Fruit fly (Drosophila melanogaster) whole organism, embryonic: ENCODE measurements around the gene CG14207.

ENCODE experiments used
- Antp ChIP-seq: fragments of 200-800 bp; sonication (Bioruptor generic); optimal IDR thresholded peaks from 3 replicates; lab custom pipeline; 2016; ENCODE audit warnings: missing biosample characterization, missing genetic modification characterization
- Atf3 ChIP-seq: fragments of 200-800 bp; sonication (Bioruptor generic); optimal IDR thresholded peaks from 3 replicates; lab custom pipeline; 2016; ENCODE audit warnings: missing biosample characterization, missing genetic modification characterization
- CG1024 ChIP-seq: fragments of 200-800 bp; sonication (Bioruptor generic); IDR thresholded peaks from 2 replicates; pipeline ENCODE4 v1.3.6; 2022; ENCODE audit warnings: missing biosample characterization, missing genetic modification characterization
- CG10267 ChIP-seq: fragments of 200-800 bp; sonication (Bioruptor generic); optimal IDR thresholded peaks from 2 replicates; lab custom pipeline; 2018; ENCODE audit warnings: missing biosample characterization, mild to moderate bottlenecking, missing genetic modification characterization, moderate library complexity
- CG10959 ChIP-seq: fragments of 200-800 bp; sonication (Bioruptor generic); IDR thresholded peaks from 2 replicates; pipeline ENCODE4 v1.3.6; 2022; ENCODE audit warnings: missing biosample characterization, missing genetic modification characterization
- CG11093 ChIP-seq: fragments of 200-800 bp; sonication (Bioruptor generic); IDR thresholded peaks from 3 replicates; pipeline ENCODE4 v1.3.6; 2022; ENCODE audit warnings: missing biosample characterization, missing genetic modification characterization
- CG12659 ChIP-seq: fragments of 200-800 bp; sonication (Bioruptor generic); optimal IDR thresholded peaks from 3 replicates; lab custom pipeline; 2017; ENCODE audit warnings: mild to moderate bottlenecking, missing biosample characterization, missing genetic modification reagents, missing genetic modification characterization
- CG14710 ChIP-seq: fragments of 200-800 bp; sonication (Bioruptor generic); optimal IDR thresholded peaks from 3 replicates; lab custom pipeline; 2019; ENCODE audit warnings: missing biosample characterization, mild to moderate bottlenecking, missing genetic modification characterization, moderate library complexity
- CG14860 ChIP-seq: fragments of 200-800 bp; sonication (Bioruptor generic); IDR thresholded peaks from 3 replicates; pipeline ENCODE4 v1.3.6; 2022; ENCODE audit warnings: missing biosample characterization, missing genetic modification characterization; ENCODE audit not compliant: partially characterized antibody
- CG15011 ChIP-seq: fragments of 200-800 bp; sonication (Bioruptor generic); optimal IDR thresholded peaks from 3 replicates; lab custom pipeline; 2018; ENCODE audit warnings: missing biosample characterization, mild to moderate bottlenecking, missing genetic modification characterization
- CG1602 ChIP-seq: fragments of 200-800 bp; sonication (Bioruptor generic); optimal IDR thresholded peaks from 3 replicates; lab custom pipeline; 2016; ENCODE audit warnings: missing biosample characterization, missing genetic modification characterization
- CG17328 ChIP-seq: fragments of 200-800 bp; sonication (Bioruptor generic); IDR thresholded peaks from 2 replicates; pipeline ENCODE4 v1.3.6; 2022; ENCODE audit warnings: missing biosample characterization, missing genetic modification characterization
- CG17361 ChIP-seq: fragments of 200-800 bp; sonication (Bioruptor generic); IDR thresholded peaks from 3 replicates; pipeline ENCODE4 v1.3.6; 2022; ENCODE audit warnings: missing biosample characterization, missing genetic modification characterization
- CG32532 ChIP-seq: fragments of 200-800 bp; sonication (Bioruptor generic); IDR thresholded peaks from 2 replicates; pipeline ENCODE4 v1.3.6; 2022; ENCODE audit warnings: missing biosample characterization, missing genetic modification characterization
- CG4730 ChIP-seq: fragments of 200-800 bp; sonication (Bioruptor generic); IDR thresholded peaks from 2 replicates; pipeline ENCODE4 v1.3.6; 2022; ENCODE audit warnings: missing biosample characterization, missing genetic modification characterization
- CG6683 ChIP-seq: fragments of 200-800 bp; sonication (Bioruptor generic); optimal IDR thresholded peaks from 2 replicates; lab custom pipeline; 2017; ENCODE audit warnings: missing biosample characterization, mild to moderate bottlenecking, missing genetic modification characterization, missing genetic modification reagents
- CG7372 ChIP-seq: fragments of 200-800 bp; sonication (Bioruptor generic); IDR thresholded peaks from 2 replicates; pipeline ENCODE4 v1.3.6; 2022; ENCODE audit warnings: missing biosample characterization, missing genetic modification characterization
- CG7928 ChIP-seq: fragments of 200-800 bp; sonication (Bioruptor generic); optimal IDR thresholded peaks from 2 replicates; lab custom pipeline; 2017; ENCODE audit warnings: missing biosample characterization, mild to moderate bottlenecking, missing genetic modification characterization
- Deaf1 ChIP-seq: fragments of 200-800 bp; optimal IDR thresholded peaks from 3 replicates; lab custom pipeline; 2019; ENCODE audit warnings: missing biosample characterization, mild to moderate bottlenecking, missing genetic modification characterization, moderate library complexity
- Dfd ChIP-seq, 2 experiments: fragments of >200 bp; optimal IDR thresholded peaks; 2 replicates each; lab custom pipeline; 2017; ENCODE audit warnings: missing biosample characterization in 2 of 2, missing genetic modification characterization in 2 of 2
- Gsc ChIP-seq: fragments of 200-800 bp; sonication (Bioruptor generic); IDR thresholded peaks from 2 replicates; pipeline ENCODE4 v1.3.6; 2022; ENCODE audit warnings: missing biosample characterization, missing genetic modification characterization
- Oaz ChIP-seq: fragments of 200-800 bp; sonication (Bioruptor generic); IDR thresholded peaks from 2 replicates; pipeline ENCODE4 v1.3.6; 2022; ENCODE audit warnings: missing biosample characterization, missing genetic modification characterization
- Opbp ChIP-seq: fragments of 200-800 bp; sonication (Bioruptor generic); IDR thresholded peaks from 3 replicates; pipeline ENCODE4 v1.3.6; 2022; ENCODE audit warnings: missing biosample characterization, missing genetic modification characterization; ENCODE audit not compliant: partially characterized antibody
- Pdp1 ChIP-seq, 2 experiments: fragments of 200-800 bp; sonication (Bioruptor generic); optimal IDR thresholded peaks; 3 replicates each; lab custom pipeline; 2016; ENCODE audit warnings: missing biosample characterization in 2 of 2, missing genetic modification characterization in 2 of 2, mild to moderate bottlenecking in 1 of 2, moderate library complexity in 1 of 2
- Ravus ChIP-seq: fragments of 200-800 bp; sonication (Bioruptor generic); IDR thresholded peaks from 2 replicates; pipeline ENCODE4 v1.3.6; 2022; ENCODE audit warnings: missing biosample characterization, missing genetic modification characterization
- Rfx ChIP-seq: fragments of 200-800 bp; sonication (Bioruptor generic); IDR thresholded peaks from 2 replicates; pipeline ENCODE4 v1.3.6; 2022; ENCODE audit warnings: missing biosample characterization, missing genetic modification characterization
- Side ChIP-seq: fragments of 200-800 bp; sonication (Bioruptor generic); optimal IDR thresholded peaks from 2 replicates; lab custom pipeline; 2016; ENCODE audit warnings: missing biosample characterization, missing genetic modification characterization
- Sry-δ ChIP-seq: fragments of 200-800 bp; sonication (Bioruptor generic); optimal IDR thresholded peaks from 2 replicates; lab custom pipeline; 2016; ENCODE audit warnings: missing biosample characterization, missing genetic modification characterization
- Tbp ChIP-seq: fragments of >200 bp; optimal IDR thresholded peaks from 2 replicates; lab custom pipeline; 2018; ENCODE audit warnings: missing biosample characterization, missing genetic modification characterization
- Vsx1 ChIP-seq: fragments of 200-800 bp; sonication (Bioruptor generic); optimal IDR thresholded peaks from 2 replicates; lab custom pipeline; 2017; ENCODE audit warnings: missing biosample characterization, mild to moderate bottlenecking, missing genetic modification characterization, missing genetic modification reagents
- abd-A ChIP-seq: fragments of 200-800 bp; sonication (Bioruptor generic); optimal IDR thresholded peaks from 3 replicates; lab custom pipeline; 2019; ENCODE audit warnings: missing biosample characterization, mild to moderate bottlenecking, missing genetic modification characterization, moderate library complexity
- ato ChIP-seq: fragments of 200-800 bp; sonication (Bioruptor generic); IDR thresholded peaks from 2 replicates; pipeline ENCODE4 v1.3.6; 2022; ENCODE audit warnings: missing biosample characterization, missing genetic modification characterization; ENCODE audit not compliant: partially characterized antibody
- bcd ChIP-seq: fragments of 200-800 bp; sonication (Bioruptor generic); optimal IDR thresholded peaks from 2 replicates; lab custom pipeline; 2017; ENCODE audit warnings: missing biosample characterization, mild to moderate bottlenecking, missing genetic modification characterization
- cato ChIP-seq: fragments of 200-800 bp; sonication (Bioruptor generic); optimal IDR thresholded peaks from 2 replicates; lab custom pipeline; 2016; ENCODE audit warnings: missing biosample characterization, missing genetic modification characterization, borderline replicate concordance
- caup ChIP-seq: fragments of 200-800 bp; sonication (Bioruptor generic); optimal IDR thresholded peaks from 3 replicates; lab custom pipeline; 2017; ENCODE audit warnings: missing biosample characterization, mild to moderate bottlenecking, missing genetic modification characterization, moderate library complexity; ENCODE audit not compliant: severe bottlenecking
- crp ChIP-seq, 2 experiments: fragments of 200-800 bp; sonication (Bioruptor generic); optimal IDR thresholded peaks; 2 replicates in 1 of 2; 3 replicates in 1 of 2; lab custom pipeline; 2017; ENCODE audit warnings: missing biosample characterization in 2 of 2, missing genetic modification characterization in 2 of 2, mild to moderate bottlenecking in 1 of 2, moderate library complexity in 1 of 2
- eyg ChIP-seq: fragments of 200-800 bp; sonication (Bioruptor generic); optimal IDR thresholded peaks from 3 replicates; lab custom pipeline; 2016; ENCODE audit warnings: missing biosample characterization, missing genetic modification characterization
- gro ChIP-seq: fragments of 200-800 bp; sonication (Bioruptor generic); optimal IDR thresholded peaks from 2 replicates; lab custom pipeline; 2016; ENCODE audit warnings: missing biosample characterization, missing genetic modification characterization
- gt ChIP-seq: fragments of 200-800 bp; sonication (Bioruptor generic); IDR thresholded peaks from 2 replicates; pipeline ENCODE4 v1.3.6; 2022; ENCODE audit warnings: missing biosample characterization, missing genetic modification characterization
- lilli ChIP-seq: fragments of 200-800 bp; sonication (Bioruptor generic); optimal IDR thresholded peaks from 3 replicates; lab custom pipeline; 2016; ENCODE audit warnings: missing biosample characterization, missing genetic modification characterization
- nerfin-1 ChIP-seq: fragments of 200-800 bp; sonication (Bioruptor generic); optimal IDR thresholded peaks from 3 replicates; lab custom pipeline; 2019; ENCODE audit warnings: missing biosample characterization, mild to moderate bottlenecking, missing genetic modification characterization, moderate library complexity
- ro ChIP-seq: fragments of 200-800 bp; sonication (Bioruptor generic); IDR thresholded peaks from 2 replicates; pipeline ENCODE4 v1.3.6; 2022; ENCODE audit warnings: missing biosample characterization, missing genetic modification characterization
- run ChIP-seq: fragments of 200-800 bp; sonication (Bioruptor generic); optimal IDR thresholded peaks from 3 replicates; lab custom pipeline; 2018; ENCODE audit warnings: missing biosample characterization, mild to moderate bottlenecking, missing genetic modification characterization
- slou ChIP-seq: fragments of 200-800 bp; sonication (Bioruptor generic); optimal IDR thresholded peaks from 3 replicates; lab custom pipeline; 2016; ENCODE audit warnings: missing biosample characterization, missing genetic modification characterization
- tap ChIP-seq: fragments of 200-800 bp; optimal IDR thresholded peaks from 3 replicates; lab custom pipeline; 2019; ENCODE audit warnings: missing biosample characterization, mild to moderate bottlenecking, missing genetic modification characterization, moderate library complexity
- trem ChIP-seq: fragments of 200-800 bp; optimal IDR thresholded peaks from 3 replicates; lab custom pipeline; 2019; ENCODE audit warnings: missing biosample characterization, mild to moderate bottlenecking, missing genetic modification characterization, moderate library complexity
- tup ChIP-seq: fragments of 200-800 bp; sonication (Bioruptor generic); optimal IDR thresholded peaks from 2 replicates; lab custom pipeline; 2016; ENCODE audit warnings: missing biosample characterization, mild to moderate bottlenecking, missing genetic modification characterization, moderate library complexity
- tx ChIP-seq: fragments of 200-800 bp; sonication (Bioruptor generic); optimal IDR thresholded peaks from 2 replicates; lab custom pipeline; 2016; ENCODE audit warnings: missing biosample characterization, missing genetic modification characterization
- zf30C ChIP-seq: fragments of 200-800 bp; sonication (Bioruptor generic); optimal IDR thresholded peaks from 3 replicates; lab custom pipeline; 2018; ENCODE audit warnings: missing biosample characterization, mild to moderate bottlenecking, missing genetic modification characterization
- zfh1 ChIP-seq: fragments of 200-800 bp; sonication (Bioruptor generic); IDR thresholded peaks from 3 replicates; pipeline ENCODE4 v1.3.6; 2022; ENCODE audit warnings: missing biosample characterization, missing genetic modification characterization

Gene CG14207

dm6 chrX:19579648-19580301, 25.2 kb upstream of the CG14207 start, which contains the start of gene Tao (continued):
- TF ChIP-seq ro: no peak
- peak; percentile 80 for TF ChIP-seq Sry-δ (GFP tag; lab: Kevin White, UChicago)
- no peak for TF ChIP-seq eyg
- peak; percentile 40; the same call in 1 of the 3 replicates for TF ChIP-seq CG17361 (GFP tag; lab: Robert Waterston, UW)
- TF ChIP-seq CG7928: no peak
- no peak for TF ChIP-seq cato (GFP tag; lab: Kevin White, UChicago)
- no peak for TF ChIP-seq Vsx1
- TF ChIP-seq caup (GFP tag; lab: Kevin White, UChicago): no peak
- peak; percentile 12 for TF ChIP-seq trem (tag; lab: Kevin White, UChicago)
- TF ChIP-seq tup (GFP tag; lab: Kevin White, UChicago): no peak
- TF ChIP-seq Rfx (GFP tag; lab: Robert Waterston, UW): no peak
- no peak for TF ChIP-seq lilli
- TF ChIP-seq gro (GFP tag; lab: Kevin White, UChicago): no peak
- TF ChIP-seq CG17328: no peak
- TF ChIP-seq Antp: no peak
- peak; percentile 58 for TF ChIP-seq CG14710 (tag; lab: Kevin White, UChicago)
- no peak for TF ChIP-seq run (tag; lab: Kevin White, UChicago)
- no peak for TF ChIP-seq Atf3 (GFP tag; lab: Kevin White, UChicago)
- TF ChIP-seq abd-A (tag; lab: Kevin White, UChicago): no peak
- TF ChIP-seq CG11093 (GFP tag; lab: Robert Waterston, UW): no peak
- TF ChIP-seq Gsc (GFP tag; lab: Robert Waterston, UW): no peak
- no peak for TF ChIP-seq crp (GFP tag; optimal IDR thresholded peaks at IDR 0.05; lab: Kevin White, UChicago)
- TF ChIP-seq CG6683 (GFP tag; lab: Kevin White, UChicago): no peak
- no peak for TF ChIP-seq zf30C (GFP tag; lab: Kevin White, UChicago)
- TF ChIP-seq Opbp (GFP tag; lab: Robert Waterston, UW): peak; percentile 53; the same call in 1 of the 3 replicates
- peak; percentile 12 for TF ChIP-seq CG12659 (GFP tag; lab: Kevin White, UChicago)
- TF ChIP-seq Deaf1 (tag; lab: Kevin White, UChicago): no peak
- TF ChIP-seq Dfd (GFP tag; optimal IDR thresholded peaks at IDR 0.05; lab: Kevin White, UChicago): no peak
- no peak for TF ChIP-seq nerfin-1 (tag; lab: Kevin White, UChicago)
- TF ChIP-seq Ravus: no peak
- TF ChIP-seq CG32532 (GFP tag; lab: Robert Waterston, UW): no peak
- no peak for TF ChIP-seq Oaz
- TF ChIP-seq Side (GFP tag; lab: Kevin White, UChicago): no peak
- no peak for TF ChIP-seq Tbp (GFP tag; lab: Kevin White, UChicago)
- no peak for TF ChIP-seq CG1602 (GFP tag; lab: Kevin White, UChicago)
- TF ChIP-seq CG1024: no peak
- TF ChIP-seq bcd (GFP tag; lab: Kevin White, UChicago): no peak
- no peak for TF ChIP-seq tap (tag; lab: Kevin White, UChicago)
- TF ChIP-seq tx (GFP tag; lab: Kevin White, UChicago): no peak
- TF ChIP-seq CG10959: no peak
- no peak for TF ChIP-seq slou (GFP tag; lab: Kevin White, UChicago)
- TF ChIP-seq gt: no peak
- no peak for TF ChIP-seq zfh1 (GFP tag; lab: Robert Waterston, UW)
- no peak for TF ChIP-seq CG4730 (GFP tag; lab: Robert Waterston, UW)
- TF ChIP-seq ato (GFP tag; lab: Robert Waterston, UW): peak; percentile 42
- TF ChIP-seq CG14860 (GFP tag; lab: Robert Waterston, UW): peak; percentile 88; the same call in 2 of the 3 replicates
- TF ChIP-seq Pdp1 (GFP tag; optimal IDR thresholded peaks at IDR 0.05; lab: Kevin White, UChicago): peak in 1 of 2 experiments; percentile 10
- no peak for TF ChIP-seq CG15011 (GFP tag; lab: Kevin White, UChicago)
- TF ChIP-seq CG10267: peak; percentile 37
- TF ChIP-seq CG7372: no peak
